Worm (Caenorhabditis elegans): ENCODE data around the gene C28H8.7.

Gene C28H8.7

DNA sequence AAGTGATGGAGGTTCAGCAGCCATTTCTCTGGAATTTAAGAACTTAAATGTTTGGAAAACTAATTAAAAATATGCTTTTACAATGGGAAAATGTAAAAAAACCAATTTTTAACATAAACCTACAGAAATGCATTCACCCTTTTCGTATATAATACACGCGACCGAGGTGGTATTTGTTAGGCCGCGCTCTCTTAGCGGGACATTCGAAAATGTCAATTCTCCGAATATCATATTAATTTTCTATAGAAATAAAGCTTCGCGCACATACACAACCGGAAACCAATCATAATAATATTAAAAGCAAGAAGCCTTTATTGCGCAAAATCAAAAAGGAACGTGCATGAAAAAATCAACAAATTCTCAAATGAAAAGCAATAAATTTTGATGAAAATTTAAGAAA is 33.6 kb downstream of the C28H8.7 start, which contains the start of gene ddx-23 (continued):
- peak; percentile 23 for TF ChIP-seq hlh-30 (tag; optimal IDR thresholded peaks at IDR 0.05; ENCODE audit: insufficient read depth)
- peak; percentile 42 for TF ChIP-seq mep-1 (tag; optimal IDR thresholded peaks at IDR 0.05)
- no peak for TF ChIP-seq attf-4 (tag; optimal IDR thresholded peaks at IDR 0.05)
- peak; percentile 75 for TF ChIP-seq lin-38 (GFP tag; IDR thresholded peaks at IDR 0.05)
- peak; percentile 78 for TF ChIP-seq ama-1 (optimal IDR thresholded peaks at IDR 0.05)
- no peak for TF ChIP-seq nhr-77 (tag; optimal IDR thresholded peaks at IDR 0.05)
- TF ChIP-seq F44E2.7 (GFP tag; IDR thresholded peaks at IDR 0.05): no peak
- TF ChIP-seq fkh-10 (GFP tag; optimal IDR thresholded peaks at IDR 0.05): no peak
- no peak for TF ChIP-seq gei-8 (GFP tag; optimal IDR thresholded peaks at IDR 0.05)
- no peak for TF ChIP-seq zip-11 (GFP tag; IDR thresholded peaks at IDR 0.05)
- no peak for TF ChIP-seq jun-1 (tag; optimal IDR thresholded peaks at IDR 0.05)
- no peak for TF ChIP-seq F37D6.2 (tag; optimal IDR thresholded peaks at IDR 0.05)
- TF ChIP-seq lim-7 (GFP tag; IDR thresholded peaks at IDR 0.05): no peak
- TF ChIP-seq ZK546.5 (tag; optimal IDR thresholded peaks at IDR 0.05): no peak
- TF ChIP-seq sdz-12 (GFP tag; optimal IDR thresholded peaks at IDR 0.05): no peak
- TF ChIP-seq ces-1 (GFP tag; optimal IDR thresholded peaks at IDR 0.05): no peak
- TF ChIP-seq saeg-2 (GFP tag; IDR thresholded peaks at IDR 0.05): no peak
- no peak for TF ChIP-seq ZK337.2 (GFP tag; IDR thresholded peaks at IDR 0.05)
- no peak for TF ChIP-seq skn-1 (tag; optimal IDR thresholded peaks at IDR 0.05)
- no peak for TF ChIP-seq madf-9 (GFP tag; conservative IDR thresholded peaks at IDR 0.05)
- TF ChIP-seq madf-5 (GFP tag; IDR thresholded peaks at IDR 0.05): no peak; a peak in 1 of 4 replicates
- no peak for TF ChIP-seq nhr-237 (tag; optimal IDR thresholded peaks at IDR 0.05)
- no peak for TF ChIP-seq dmd-9 (GFP tag; IDR thresholded peaks at IDR 0.05)
- TF ChIP-seq aha-1 (tag): no peak
- TF ChIP-seq snpc-1.2 (GFP tag; IDR thresholded peaks at IDR 0.05): peak; percentile 27; the same call in 1 of the 2 replicates
- no peak for TF ChIP-seq ztf-7 (tag; optimal IDR thresholded peaks at IDR 0.05)
- TF ChIP-seq ceh-44 (GFP tag; IDR thresholded peaks at IDR 0.05): no peak
- no peak for TF ChIP-seq snpc-4 (tag; optimal IDR thresholded peaks at IDR 0.05)
- TF ChIP-seq hlh-11 (tag; optimal IDR thresholded peaks at IDR 0.05): no peak
- TF ChIP-seq set-16 (GFP tag; IDR thresholded peaks at IDR 0.05): no peak
- TF ChIP-seq ctbp-1 (GFP tag; IDR thresholded peaks at IDR 0.05): no peak
- TF ChIP-seq nhr-28 (tag; optimal IDR thresholded peaks at IDR 0.05): no peak
- no peak for TF ChIP-seq zip-2 (tag; optimal IDR thresholded peaks at IDR 0.05)
- TF ChIP-seq daf-16 (GFP tag; optimal IDR thresholded peaks at IDR 0.05): peak in 1 of 2 experiments; percentile 26
- TF ChIP-seq daf-16 (tag; optimal IDR thresholded peaks at IDR 0.05): peak; percentile 31
- no peak for TF ChIP-seq aly-2 (tag; optimal IDR thresholded peaks at IDR 0.05)
- peak; percentile 65 for TF ChIP-seq zfp-3 (GFP tag; conservative IDR thresholded peaks at IDR 0.05)
- peak; percentile 32 for TF ChIP-seq dve-1 (tag; optimal IDR thresholded peaks at IDR 0.05; ENCODE audit: insufficient read depth)
- TF ChIP-seq mxl-2 (GFP tag; conservative IDR thresholded peaks at IDR 0.05): no peak
- TF ChIP-seq T20F7.1 (GFP tag; optimal IDR thresholded peaks at IDR 0.05): no peak
- TF ChIP-seq nhr-25 (tag; optimal IDR thresholded peaks at IDR 0.05; ENCODE audit: borderline replicate concordance, insufficient read depth): no peak
- no peak for TF ChIP-seq unc-62 (GFP tag; optimal IDR thresholded peaks at IDR 0.05 in 1 of 2)
- no peak for TF ChIP-seq unc-62 (tag; optimal IDR thresholded peaks at IDR 0.05)
- no peak for TF ChIP-seq pqm-1 (tag; optimal IDR thresholded peaks at IDR 0.05)
- no peak for TF ChIP-seq cey-2 (tag; optimal IDR thresholded peaks at IDR 0.05; ENCODE audit: borderline replicate concordance, insufficient read depth)
- no peak for TF ChIP-seq F26F4.8 (GFP tag; conservative IDR thresholded peaks at IDR 0.05)
- TF ChIP-seq vab-7 (GFP tag; IDR thresholded peaks at IDR 0.05): no peak
- TF ChIP-seq tra-1 (GFP tag; IDR thresholded peaks at IDR 0.05): no peak
- peak; percentile 76 for TF ChIP-seq mes-2 (tag; optimal IDR thresholded peaks at IDR 0.05; ENCODE audit: poor library complexity, severe bottlenecking)
- peak; percentile 22 for TF ChIP-seq Y5F2A.4 (GFP tag; optimal IDR thresholded peaks at IDR 0.05)
- TF ChIP-seq lin-13 (GFP tag; optimal IDR thresholded peaks at IDR 0.05): peak; percentile 7
- no peak for TF ChIP-seq spr-1 (tag; optimal IDR thresholded peaks at IDR 0.05)
- no peak for TF ChIP-seq Y75B8A.6 (GFP tag; IDR thresholded peaks at IDR 0.05)

Measured in whole organism, L4 larva.